Fruit fly (Drosophila melanogaster): ENCODE results near the gene Ziz.

Ziz gene

DNA sequence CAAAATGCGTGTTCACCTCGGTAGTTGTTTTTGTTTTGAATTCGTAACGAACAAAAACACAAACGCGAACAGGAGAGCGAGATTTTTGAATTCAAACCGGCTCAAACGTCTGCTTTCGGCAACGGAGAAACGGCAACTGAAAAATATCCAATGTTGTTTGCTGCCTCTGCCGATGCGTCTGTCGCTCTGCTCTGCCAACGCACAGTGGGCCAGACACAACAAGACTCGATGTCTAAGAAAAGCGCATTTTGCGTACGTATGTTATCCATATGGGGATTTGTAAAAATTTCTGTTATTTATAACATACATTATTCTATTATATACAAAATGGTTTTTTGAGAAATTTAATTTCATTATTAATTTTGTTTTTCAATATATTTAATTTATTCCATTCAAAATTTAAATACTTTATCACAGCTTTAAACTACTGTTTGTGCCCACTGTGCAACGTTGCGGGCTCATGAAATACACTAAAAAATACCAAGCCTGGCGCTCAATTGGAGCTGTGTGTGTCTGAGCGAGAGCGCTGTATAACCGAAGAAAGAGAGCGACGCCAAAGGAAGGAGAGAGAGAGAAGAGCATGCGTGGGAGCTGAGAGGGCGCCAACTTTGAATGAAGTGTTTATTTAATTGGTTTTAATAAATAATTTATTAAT is 34.5 kb upstream of the Ziz start (continued):
- peak; percentile 98 for TF ChIP-seq Usf (GFP tag; optimal IDR thresholded peaks at IDR 0.05)
- peak; percentile 89 for TF ChIP-seq psq (GFP tag; optimal IDR thresholded peaks at IDR 0.05)
- peak; percentile 99 for TF ChIP-seq CG13296 (GFP tag; optimal IDR thresholded peaks at IDR 0.05)
- peak; percentile 80 for TF ChIP-seq TFAM (GFP tag; optimal IDR thresholded peaks at IDR 0.05)
- peak; percentile 79 for TF ChIP-seq CG16863 (GFP tag; optimal IDR thresholded peaks at IDR 0.05)
- TF ChIP-seq YL-1 (GFP tag; optimal IDR thresholded peaks at IDR 0.05), result peak; percentile 97
- peak; percentile 89 for TF ChIP-seq sr (GFP tag; IDR thresholded peaks at IDR 0.05)
- TF ChIP-seq CG2202 (tag; optimal IDR thresholded peaks at IDR 0.05), result peak; percentile 96
- peak; percentile 95 for TF ChIP-seq NFAT (GFP tag; IDR thresholded peaks at IDR 0.05)
- TF ChIP-seq Atf3 (GFP tag; optimal IDR thresholded peaks at IDR 0.05), result peak; percentile 78
- TF ChIP-seq CG14965 (GFP tag; optimal IDR thresholded peaks at IDR 0.05; ENCODE audit: borderline replicate concordance), result no peak
- peak; percentile 92 for TF ChIP-seq CG12071 (GFP tag; optimal IDR thresholded peaks at IDR 0.05)
- peak; percentile 72 for TF ChIP-seq jumu (GFP tag; optimal IDR thresholded peaks at IDR 0.05)
- TF ChIP-seq NC2α (GFP tag; optimal IDR thresholded peaks at IDR 0.05), result no peak
- TF ChIP-seq klu (GFP tag; IDR thresholded peaks at IDR 0.05), result peak; percentile 98
- peak; percentile 98 for TF ChIP-seq CG9932 (GFP tag; IDR thresholded peaks at IDR 0.05)
- peak; percentile 31 for TF ChIP-seq Sry-δ (GFP tag; optimal IDR thresholded peaks at IDR 0.05)
- peak; percentile 45; the same call in 1 of the 2 replicates for TF ChIP-seq amos (GFP tag; IDR thresholded peaks at IDR 0.05; ENCODE audit: partially characterized antibody)
- peak; percentile 99 for TF ChIP-seq dysf (GFP tag; IDR thresholded peaks at IDR 0.05)
- peak; percentile 95 for TF ChIP-seq CG10366 (GFP tag; IDR thresholded peaks at IDR 0.05)
- TF ChIP-seq Blimp-1 (GFP tag; optimal IDR thresholded peaks at IDR 0.05), result peak; percentile 97
- peak; percentile 98 for TF ChIP-seq CG3847 (GFP tag; IDR thresholded peaks at IDR 0.05)
- peak; percentile 99 for TF ChIP-seq nmo (GFP tag; optimal IDR thresholded peaks at IDR 0.05)
- peak; percentile 91 for TF ChIP-seq CG30020 (tag; optimal IDR thresholded peaks at IDR 0.05)
- TF ChIP-seq B-H2 (GFP tag; optimal IDR thresholded peaks at IDR 0.05), result peak; percentile 98
- TF ChIP-seq CG6813 (GFP tag; optimal IDR thresholded peaks at IDR 0.05), result peak; percentile 98
- TF ChIP-seq CG15011 (GFP tag; optimal IDR thresholded peaks at IDR 0.05), result peak; percentile 97
- TF ChIP-seq CG15073 (GFP tag; optimal IDR thresholded peaks at IDR 0.05), result peak; percentile 78
- peak; percentile 45; the same call in 1 of the 2 replicates for TF ChIP-seq tna (GFP tag; IDR thresholded peaks at IDR 0.05; ENCODE audit: partially characterized antibody)
- peak; percentile 74 for TF ChIP-seq CTCF (GFP tag; optimal IDR thresholded peaks at IDR 0.05)
- TF ChIP-seq CG11695 (GFP tag; IDR thresholded peaks at IDR 0.05), result peak; percentile 98
- peak; percentile 98 for TF ChIP-seq twi (tag; optimal IDR thresholded peaks at IDR 0.05)
- peak; percentile 96 for TF ChIP-seq Gug (GFP tag; IDR thresholded peaks at IDR 0.05)
- TF ChIP-seq H15 (GFP tag; IDR thresholded peaks at IDR 0.05), result peak; percentile 94
- TF ChIP-seq cwo (GFP tag; optimal IDR thresholded peaks at IDR 0.05), result peak; percentile 97
- TF ChIP-seq Hey (tag; optimal IDR thresholded peaks at IDR 0.05), result peak; percentile 81
- peak; percentile 98 for TF ChIP-seq Hr3 (GFP tag; optimal IDR thresholded peaks at IDR 0.05)
- peak; percentile 93 to 99 for TF ChIP-seq Hr51 (GFP tag; optimal IDR thresholded peaks at IDR 0.05)
- TF ChIP-seq CG7963 (GFP tag; IDR thresholded peaks at IDR 0.05; ENCODE audit: partially characterized antibody), result no peak
- TF ChIP-seq Bdp1 (GFP tag; optimal IDR thresholded peaks at IDR 0.05), result peak; percentile 83
- peak; percentile 87 for TF ChIP-seq CG15479 (GFP tag; optimal IDR thresholded peaks at IDR 0.05)
- TF ChIP-seq CG18599 (GFP tag; optimal IDR thresholded peaks at IDR 0.05), result peak; percentile 99
- peak; percentile 92 for TF ChIP-seq CG31388 (GFP tag; optimal IDR thresholded peaks at IDR 0.05)
- peak; percentile 86; the same call in 1 of the 2 replicates for TF ChIP-seq E2f2 (GFP tag; IDR thresholded peaks at IDR 0.05)
- peak; percentile 89 for TF ChIP-seq Elba2 (GFP tag; optimal IDR thresholded peaks at IDR 0.05)
- TF ChIP-seq CG2120 (GFP tag; optimal IDR thresholded peaks at IDR 0.05), result peak; percentile 93
- TF ChIP-seq CG11247 (GFP tag; IDR thresholded peaks at IDR 0.05), result peak; percentile 93
- TF ChIP-seq CG9609 (GFP tag; optimal IDR thresholded peaks at IDR 0.05), result peak; percentile 82
- TF ChIP-seq nau (GFP tag; optimal IDR thresholded peaks at IDR 0.05), result peak; percentile 97
- peak; percentile 99 for TF ChIP-seq CG3281 (GFP tag; optimal IDR thresholded peaks at IDR 0.05)

Measured in whole organism, embryonic.